Fruit fly (Drosophila melanogaster) whole organism, pupa: ENCODE results near the gene Rbp.

ENCODE experiments used
- CG14655 ChIP-seq: fragments of 200-800 bp; sonication (Bioruptor generic); optimal IDR thresholded peaks from 3 replicates; lab custom pipeline; 2017; ENCODE audit warnings: mild to moderate bottlenecking, missing biosample characterization, missing genetic modification reagents, missing genetic modification characterization
- CG17806 ChIP-seq: fragments of 200-800 bp; sonication (Bioruptor generic); optimal IDR thresholded peaks from 2 replicates; lab custom pipeline; 2018; ENCODE audit warnings: missing biosample characterization, mild to moderate bottlenecking, missing genetic modification characterization, moderate library complexity
- CG8159 ChIP-seq: fragments of 200-800 bp; sonication (Bioruptor generic); optimal IDR thresholded peaks from 3 replicates; lab custom pipeline; 2018; ENCODE audit warnings: missing biosample characterization, mild to moderate bottlenecking, missing genetic modification characterization, moderate library complexity
- CG8301 ChIP-seq: fragments of 200-800 bp; sonication (Bioruptor generic); optimal IDR thresholded peaks from 2 replicates; lab custom pipeline; 2018; ENCODE audit warnings: missing biosample characterization, mild to moderate bottlenecking, missing genetic modification characterization
- CG9948 ChIP-seq: fragments of 200-800 bp; sonication (Bioruptor generic); optimal IDR thresholded peaks from 2 replicates; lab custom pipeline; 2018; ENCODE audit warnings: missing biosample characterization, mild to moderate bottlenecking, missing genetic modification characterization, moderate library complexity
- D1 ChIP-seq: fragments of 200-800 bp; sonication (Bioruptor generic); optimal IDR thresholded peaks from 2 replicates; lab custom pipeline; 2018; ENCODE audit warnings: missing biosample characterization, mild to moderate bottlenecking, missing genetic modification characterization, moderate library complexity
- EcR ChIP-seq: fragments of 200-800 bp; sonication (Bioruptor generic); optimal IDR thresholded peaks from 3 replicates; lab custom pipeline; 2019; ENCODE audit warnings: missing biosample characterization, missing genetic modification characterization, mild to moderate bottlenecking, moderate library complexity, missing genetic modification reagents
- Snoo ChIP-seq: fragments of 200-800 bp; sonication (Bioruptor generic); optimal IDR thresholded peaks from 3 replicates; lab custom pipeline; 2017; ENCODE audit warnings: missing biosample characterization, mild to moderate bottlenecking, missing genetic modification characterization, inconsistent platforms

DNA sequence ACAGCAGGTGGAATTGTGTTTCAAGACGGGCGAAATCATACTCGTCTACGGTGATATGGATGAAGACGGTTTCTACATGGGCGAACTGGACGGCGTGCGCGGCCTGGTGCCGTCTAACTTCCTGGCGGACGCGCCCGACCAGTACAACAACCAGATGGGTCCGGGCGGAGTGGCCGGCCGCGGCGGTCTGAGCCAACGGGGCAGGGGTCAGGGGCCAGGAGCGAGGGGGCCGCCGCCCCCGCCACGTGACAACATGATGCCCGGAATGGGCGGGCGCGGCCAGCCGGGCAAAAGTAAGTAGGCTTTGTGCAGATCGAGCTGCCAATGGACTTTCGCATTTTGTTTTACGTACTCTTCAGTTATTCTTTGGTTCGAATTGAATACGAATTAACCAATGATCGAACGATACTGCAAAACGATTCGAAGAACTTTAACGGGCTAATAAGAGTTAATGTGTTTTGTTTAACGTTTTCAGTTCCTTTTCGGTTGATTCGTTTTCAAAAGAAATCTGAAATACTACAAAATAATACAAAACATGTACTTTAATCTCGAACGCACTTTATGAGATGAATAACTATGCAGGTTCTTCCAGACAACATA is 18.9 kb downstream of the Rbp start:
- no peak for TF ChIP-seq CG8301 (tag; lab: Kevin White, UChicago)
- no peak for TF ChIP-seq D1 (tag; lab: Kevin White, UChicago)
- no peak for TF ChIP-seq CG9948
- TF ChIP-seq Snoo (tag; lab: Kevin White, UChicago) = no peak
- TF ChIP-seq EcR (GFP tag; lab: Kevin White, UChicago) = no peak
- TF ChIP-seq CG14655 (GFP tag; lab: Kevin White, UChicago) = no peak
- no peak for TF ChIP-seq CG8159 (tag; lab: Kevin White, UChicago)
- no peak for TF ChIP-seq CG17806 (tag; lab: Kevin White, UChicago)
